Worm (Caenorhabditis elegans) whole organism, late embryonic: Measurements from ENCODE around the gene lin-39.

Experiments
- ama-1 ChIP-seq: fragments of 150-350 bp; optimal IDR thresholded peaks from 2 replicates; lab custom pipeline; 2014
- ceh-9 ChIP-seq: sonication (generic microtip); optimal IDR thresholded peaks from 2 replicates; lab custom pipeline; 2016; ENCODE audit warnings: mild to moderate bottlenecking, missing genetic modification characterization, inconsistent platforms, missing compliant biosample characterization
- elt-2 ChIP-seq: sonication (generic microtip); optimal IDR thresholded peaks from 2 replicates; lab custom pipeline; 2016; ENCODE audit warnings: missing genetic modification reagents, missing genetic modification characterization, missing compliant biosample characterization
- lim-6 ChIP-seq: sonication (generic microtip); optimal IDR thresholded peaks from 2 replicates; lab custom pipeline; 2016; ENCODE audit warnings: missing genetic modification characterization, missing compliant biosample characterization
- pros-1 ChIP-seq: fragments of 150-350 bp; optimal IDR thresholded peaks from 2 replicates; lab custom pipeline; 2014; ENCODE audit warnings: missing biosample characterization, missing genetic modification reagents, missing genetic modification characterization
- ref-2 ChIP-seq: sonication (generic microtip); optimal IDR thresholded peaks from 2 replicates; lab custom pipeline; 2016; ENCODE audit warnings: missing genetic modification characterization, missing compliant biosample characterization
- ztf-16 ChIP-seq: sonication (generic microtip); optimal IDR thresholded peaks from 2 replicates; lab custom pipeline; 2017; ENCODE audit warnings: missing genetic modification characterization, missing compliant biosample characterization

DNA sequence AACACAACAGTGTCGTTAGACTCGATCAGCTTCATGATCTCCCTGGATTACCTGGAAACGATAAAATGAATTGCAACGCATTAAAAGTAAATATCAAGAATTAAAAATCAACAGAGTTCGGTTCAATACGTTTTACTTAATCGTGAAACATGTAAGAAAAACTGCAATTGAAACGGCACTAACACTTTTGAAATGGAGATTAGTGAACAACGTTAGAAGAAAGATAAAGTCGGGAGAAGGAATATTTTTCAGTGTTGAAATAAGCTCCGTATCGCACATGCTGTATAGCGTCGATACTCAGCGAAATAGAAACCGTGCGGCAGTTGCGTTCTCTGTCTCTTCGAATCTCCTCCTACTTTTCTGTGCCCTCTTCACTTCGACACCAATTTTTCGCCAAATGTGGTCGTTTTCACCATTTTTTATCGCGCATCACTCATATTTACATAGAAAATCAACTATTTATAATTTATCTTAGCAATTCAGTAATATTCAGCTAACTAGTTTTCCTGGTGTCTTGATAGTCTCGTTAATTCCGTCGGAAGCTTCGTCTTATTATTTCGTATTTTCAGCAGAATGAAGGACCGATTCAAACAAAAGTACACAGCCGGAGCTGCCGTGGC is 36.5 kb upstream of the lin-39 start, which contains the start of the genes rpl-9 and lpd-7:
- TF ChIP-seq elt-2 (tag; lab: Kevin White, UChicago) = peak; percentile 43
- no peak for TF ChIP-seq lim-6
- no peak for TF ChIP-seq ceh-9
- no peak for TF ChIP-seq ama-1 (lab: Kevin White, UChicago)
- no peak for TF ChIP-seq ref-2 (tag; lab: Kevin White, UChicago)
- no peak for TF ChIP-seq ztf-16 (tag; lab: Kevin White, UChicago)
- TF ChIP-seq pros-1 (tag; lab: Kevin White, UChicago) = no peak
